Worm (Caenorhabditis elegans): ENCODE measurements around the gene nhl-3.

ce11 chrII:606033-606432 is 4.1 kb upstream of the nhl-3 start, which contains the start of gene W04H10.5:
- TF ChIP-seq elt-3 (tag; optimal IDR thresholded peaks at IDR 0.05) (no peak), lin-13 (GFP tag; optimal IDR thresholded peaks at IDR 0.05) (no peak), ceh-88 (GFP tag; IDR thresholded peaks at IDR 0.05) (no peak), elt-2 (tag; optimal IDR thresholded peaks at IDR 0.05) (no peak), ama-1 (optimal IDR thresholded peaks at IDR 0.05) (no peak), nhr-85 (tag) (no peak), skn-1 (tag; optimal IDR thresholded peaks at IDR 0.05) (no peak), swsn-7 (tag; optimal IDR thresholded peaks at IDR 0.05) (no peak), mef-2 (tag; optimal IDR thresholded peaks at IDR 0.05) (no peak), ces-1 (GFP tag; optimal IDR thresholded peaks at IDR 0.05) (no peak), efl-3 (GFP tag; optimal IDR thresholded peaks at IDR 0.05) (no peak), tbx-2 (tag; optimal IDR thresholded peaks at IDR 0.05) (no peak)
